Worm (Caenorhabditis elegans): ENCODE measurements around the gene F21D5.7.
A peak's percentile ranks its signal among the peaks of the same experiment; 100 is the strongest.
"Not testable (repeated sequence)": the region's sequence is repeated elsewhere in the genome, so short reads cannot be mapped to it uniquely, and the experiment has no call there.

- not testable (repeated sequence) for TF ChIP-seq ceh-63 (GFP tag; optimal IDR thresholded peaks at IDR 0.05); swsn-7 (tag; optimal IDR thresholded peaks at IDR 0.05); tlp-1 (tag; optimal IDR thresholded peaks at IDR 0.05); zag-1 (tag; optimal IDR thresholded peaks at IDR 0.05); jun-1 (tag; optimal IDR thresholded peaks at IDR 0.05); unc-62 (GFP tag; optimal IDR thresholded peaks at IDR 0.05); aly-2 (tag; optimal IDR thresholded peaks at IDR 0.05); ztf-4 (tag; optimal IDR thresholded peaks at IDR 0.05); nhr-76 (tag; optimal IDR thresholded peaks at IDR 0.05); mep-1 (tag; optimal IDR thresholded peaks at IDR 0.05); efl-1 (optimal IDR thresholded peaks at IDR 0.05)
- TF ChIP-seq efl-1 (GFP tag; optimal IDR thresholded peaks at IDR 0.05 in 1 of 2): peak in 1 of 2 experiments; percentile 41
Observed at ce11 chrIV:8788048-8788447, 44.5 kb upstream of the F21D5.7 start, which contains the start of gene C33D9.10.

All from whole organism, L1 larva.